Worm (Caenorhabditis elegans): ENCODE results near the gene oac-3.
A peak's percentile ranks its signal among the peaks of the same experiment; 100 is the strongest.

oac-3 gene

ce11 chrV:13890473-13890872, 8.8 kb upstream of the oac-3 start, which contains the start of gene lbp-8:
TSS of gene lbp-8 (plus strand) at chrV:13890773.
- TF ChIP-seq pax-1 (tag; optimal IDR thresholded peaks at IDR 0.05) (no peak), hlh-8 (tag; optimal IDR thresholded peaks at IDR 0.05) (no peak), hlh-15 (tag; optimal IDR thresholded peaks at IDR 0.05) (no peak), che-1 (tag; optimal IDR thresholded peaks at IDR 0.05) (no peak), unc-55 (GFP tag; optimal IDR thresholded peaks at IDR 0.05) (no peak), pha-4 (tag; optimal IDR thresholded peaks at IDR 0.05) (no peak), unc-42 (tag; optimal IDR thresholded peaks at IDR 0.05) (no peak), dve-1 (tag; optimal IDR thresholded peaks at IDR 0.05) (no peak), ttx-3 (tag; optimal IDR thresholded peaks at IDR 0.05) (no peak), elt-4 (tag; optimal IDR thresholded peaks at IDR 0.05) (no peak), madf-2 (tag; optimal IDR thresholded peaks at IDR 0.05) (no peak), ceh-48 (tag; optimal IDR thresholded peaks at IDR 0.05) (no peak)

- TF ChIP-seq tbx-7 (tag; optimal IDR thresholded peaks at IDR 0.05): no peak
- no peak for TF ChIP-seq pha-4 (tag; optimal IDR thresholded peaks at IDR 0.05)
- TF ChIP-seq sox-2 (GFP tag; IDR thresholded peaks at IDR 0.05): no peak
- no peak for TF ChIP-seq ets-4 (tag; optimal IDR thresholded peaks at IDR 0.05)
These were observed 7.8 kb upstream of the oac-3 start for ce11 chrV:13891489-13891888.

ce11 chrV:13892457-13893375, 6.6 kb upstream of the oac-3 start, which contains the start of gene sptl-3:
TSS of gene sptl-3 (plus strand) at chrV:13893325.
- peak; percentile 46 for TF ChIP-seq elt-2 (tag; optimal IDR thresholded peaks at IDR 0.05)
- TF ChIP-seq tbx-2 (tag; optimal IDR thresholded peaks at IDR 0.05): peak; percentile 31
- TF ChIP-seq ceh-9 (tag; optimal IDR thresholded peaks at IDR 0.05): no peak
- no peak for TF ChIP-seq C38D4.7 (GFP tag; optimal IDR thresholded peaks at IDR 0.05)

- peak; percentile 51 for TF ChIP-seq elt-2 (tag; optimal IDR thresholded peaks at IDR 0.05)
- TF ChIP-seq ets-4 (tag; optimal IDR thresholded peaks at IDR 0.05): no peak
These were observed 5.7 kb upstream of the oac-3 start for ce11 chrV:13893583-13893982.

- TF ChIP-seq pag-3 (tag; optimal IDR thresholded peaks at IDR 0.05; ENCODE audit: borderline replicate concordance): no peak
- peak; percentile 22 for TF ChIP-seq elt-2 (tag; optimal IDR thresholded peaks at IDR 0.05)
- TF ChIP-seq unc-3 (GFP tag; conservative IDR thresholded peaks at IDR 0.05): no peak
- TF ChIP-seq unc-3 (tag; optimal IDR thresholded peaks at IDR 0.05): no peak
- no peak for TF ChIP-seq C08G9.2 (tag; optimal IDR thresholded peaks at IDR 0.05)
- no peak for TF ChIP-seq zip-5 (tag; optimal IDR thresholded peaks at IDR 0.05)
- TF ChIP-seq fkh-6 (tag; optimal IDR thresholded peaks at IDR 0.05): no peak
- TF ChIP-seq ceh-24 (tag; optimal IDR thresholded peaks at IDR 0.05): no peak
- TF ChIP-seq ama-1 (optimal IDR thresholded peaks at IDR 0.05): no peak
These were observed 957 bp upstream of the oac-3 start, which contains the start of gene cyp-35C1 for ce11 chrV:13898356-13898755. TSS of gene cyp-35C1 (minus strand) at chrV:13898487.

- TF ChIP-seq fax-1 (tag; optimal IDR thresholded peaks at IDR 0.05) (no peak), nfya-1 (tag; optimal IDR thresholded peaks at IDR 0.05) (no peak), K09A11.1 (tag; optimal IDR thresholded peaks at IDR 0.05; ENCODE audit: insufficient read depth) (no peak), hlh-6 (tag; optimal IDR thresholded peaks at IDR 0.05) (no peak), Y22D7AL.16 (tag; optimal IDR thresholded peaks at IDR 0.05) (no peak), ets-4 (tag; optimal IDR thresholded peaks at IDR 0.05) (no peak), elt-4 (tag; optimal IDR thresholded peaks at IDR 0.05) (no peak), sdc-2 (tag; optimal IDR thresholded peaks at IDR 0.05) (no peak), hlh-15 (tag; optimal IDR thresholded peaks at IDR 0.05) (no peak), ceh-22 (tag; optimal IDR thresholded peaks at IDR 0.05) (no peak), fkh-10 (GFP tag; optimal IDR thresholded peaks at IDR 0.05) (no peak), unc-55 (GFP tag; optimal IDR thresholded peaks at IDR 0.05) (no peak), rnt-1 (tag; optimal IDR thresholded peaks at IDR 0.05) (no peak), ceh-45 (GFP tag; IDR thresholded peaks at IDR 0.05) (no peak), lin-11 (tag; optimal IDR thresholded peaks at IDR 0.05) (no peak), pha-2 (tag; optimal IDR thresholded peaks at IDR 0.05) (no peak), hlh-13 (GFP tag; optimal IDR thresholded peaks at IDR 0.05) (no peak)
These were observed 3.2 kb downstream of the oac-3 start, which contains the start of gene C06B3.1 for ce11 chrV:13902495-13902894. TSS of gene C06B3.1 (plus strand) at chrV:13902795.
